Worm (Caenorhabditis elegans) whole organism, young adult: Measurements from ENCODE around the gene nuc-1.

Experiments
- C17E4.6 ChIP-seq: fragments of 200-800 bp; sonication (Bioruptor generic); IDR thresholded peaks from 2 replicates; pipeline ENCODE4 v1.3.6; 2022; ENCODE audit warnings: missing genetic modification reagents, missing genetic modification characterization, missing compliant biosample characterization
- F52B5.7 ChIP-seq: sonication (generic microtip); optimal IDR thresholded peaks from 2 replicates; lab custom pipeline; 2016; ENCODE audit warnings: mild to moderate bottlenecking, missing genetic modification characterization, missing compliant biosample characterization
- F57A8.1 ChIP-seq: fragments of 200-800 bp; sonication (Bioruptor generic); optimal IDR thresholded peaks from 2 replicates; lab custom pipeline; 2018; ENCODE audit warnings: mild to moderate bottlenecking, missing genetic modification characterization, moderate library complexity, missing compliant biosample characterization
- F57C9.4 ChIP-seq: sonication (generic microtip); optimal IDR thresholded peaks from 2 replicates; lab custom pipeline; 2017; ENCODE audit warnings: mild to moderate bottlenecking, missing genetic modification characterization, missing compliant biosample characterization
- Y53F4B.3 ChIP-seq: fragments of 200-800 bp; sonication (Bioruptor generic); IDR thresholded peaks from 2 replicates; pipeline ENCODE4 v1.3.6; 2022; ENCODE audit warnings: missing genetic modification reagents, missing genetic modification characterization, missing compliant biosample characterization
- Y56A3A.18 ChIP-seq: fragments of 200-800 bp; sonication (Bioruptor generic); IDR thresholded peaks from 2 replicates; pipeline ENCODE4 v1.3.6; 2022; ENCODE audit warnings: missing genetic modification reagents, missing genetic modification characterization, missing compliant biosample characterization
- ama-1 ChIP-seq, 3 experiments: fragments of 150-350 bp in 1 of 3; sonication (generic microtip) in 2 of 3; optimal IDR thresholded peaks; 2 replicates each; lab custom pipeline; 2014 to 2018; ENCODE audit warnings: missing biosample characterization in 2 of 3, missing genetic modification characterization in 2 of 3, missing genetic modification reagents in 2 of 3
- dpl-1 ChIP-seq: fragments of 150-350 bp; optimal IDR thresholded peaks from 2 replicates; lab custom pipeline; 2014; ENCODE audit warnings: missing biosample characterization, missing genetic modification reagents, missing genetic modification characterization
- hlh-26 ChIP-seq: fragments of 200-800 bp; sonication (Bioruptor generic); conservative IDR thresholded peaks from 2 replicates; pipeline ENCODE4 v1.3.6; 2022; ENCODE audit warnings: missing genetic modification reagents, missing genetic modification characterization, missing compliant biosample characterization
- snpc-4 ChIP-seq, 5 experiments: fragments of 150-350 bp in 1 of 5; sonication (generic microtip) in 4 of 5; optimal IDR thresholded peaks; 2 replicates each; lab custom pipeline; 2014 to 2018; ENCODE audit warnings: missing genetic modification characterization in 5 of 5, missing biosample characterization in 3 of 5, antibody characterized with exemption in 2 of 5, mild to moderate bottlenecking in 2 of 5, missing compliant biosample characterization in 2 of 5, missing genotype in 2 of 5, moderate library complexity in 2 of 5, missing genetic modification reagents in 1 of 5
- unc-130 ChIP-seq: sonication (generic microtip); optimal IDR thresholded peaks from 2 replicates; lab custom pipeline; 2016; ENCODE audit warnings: missing genetic modification reagents, missing genetic modification characterization, missing compliant biosample characterization

ce11 chrX:9504221-9504620, 35.5 kb upstream of the nuc-1 start:
- TF ChIP-seq dpl-1 (GFP tag; lab: Kevin White, UChicago) (no peak), hlh-26 (GFP tag; lab: Robert Waterston, UW) (no peak), ama-1 (optimal IDR thresholded peaks at IDR 0.05; lab: Kevin White, UChicago) (no peak), ama-1 (GFP tag; optimal IDR thresholded peaks at IDR 0.05; lab: Kevin White, UChicago) (no peak), F57C9.4 (tag; lab: Kevin White, UChicago) (no peak), Y53F4B.3 (no peak), unc-130 (GFP tag; lab: Kevin White, UChicago) (no peak), snpc-4 (GFP tag; optimal IDR thresholded peaks at IDR 0.05; lab: Kevin White, UChicago) (no peak), snpc-4 (tag; optimal IDR thresholded peaks at IDR 0.05; lab: Kevin White, UChicago) (no peak), F57A8.1 (GFP tag; lab: Kevin White, UChicago) (no peak), F52B5.7 (tag; lab: Kevin White, UChicago) (no peak), C17E4.6 (GFP tag; lab: Robert Waterston, UW) (no peak), Y56A3A.18 (GFP tag; lab: Robert Waterston, UW) (no peak)
